Fruit fly (Drosophila melanogaster) whole organism, prepupa: ENCODE data around the gene CG15461.

Experiments used
- CG16779 ChIP-seq: fragments of 200-800 bp; sonication (Bioruptor generic); optimal IDR thresholded peaks from 3 replicates; lab custom pipeline; 2017; ENCODE audit warnings: missing biosample characterization, mild to moderate bottlenecking, missing genetic modification characterization
- CG32006 ChIP-seq: fragments of 200-800 bp; sonication (Bioruptor generic); optimal IDR thresholded peaks from 3 replicates; lab custom pipeline; 2017; ENCODE audit warnings: missing biosample characterization, mild to moderate bottlenecking, missing genetic modification characterization
- CG8632 ChIP-seq: fragments of 200-800 bp; sonication (Bioruptor generic); optimal IDR thresholded peaks from 3 replicates; lab custom pipeline; 2016; ENCODE audit warnings: missing biosample characterization, missing genetic modification characterization
- Eip93F ChIP-seq: fragments of 200-800 bp; sonication (Bioruptor generic); optimal IDR thresholded peaks from 2 replicates; lab custom pipeline; 2016; ENCODE audit warnings: missing biosample characterization, mild to moderate bottlenecking, missing genetic modification characterization
- Gug ChIP-seq: fragments of 200-800 bp; sonication (Bioruptor generic); IDR thresholded peaks from 2 replicates; pipeline ENCODE4 v1.3.6; 2022; ENCODE audit warnings: missing biosample characterization, missing genetic modification characterization
- OdsH ChIP-seq: fragments of 200-800 bp; sonication (Bioruptor generic); optimal IDR thresholded peaks from 3 replicates; lab custom pipeline; 2016; ENCODE audit warnings: missing biosample characterization, missing genetic modification characterization
- Sox14 ChIP-seq: fragments of 200-800 bp; sonication (Bioruptor generic); optimal IDR thresholded peaks from 3 replicates; lab custom pipeline; 2016; ENCODE audit warnings: missing biosample characterization, missing genetic modification characterization
- Sox15 ChIP-seq: fragments of 200-800 bp; sonication (Bioruptor generic); optimal IDR thresholded peaks from 3 replicates; lab custom pipeline; 2016; ENCODE audit warnings: missing biosample characterization, missing genetic modification characterization
- acj6 ChIP-seq: fragments of 200-800 bp; sonication (Bioruptor generic); optimal IDR thresholded peaks from 3 replicates; lab custom pipeline; 2016; ENCODE audit warnings: missing biosample characterization, missing genetic modification characterization
- fd85E ChIP-seq: fragments of 200-800 bp; sonication (Bioruptor generic); optimal IDR thresholded peaks from 3 replicates; lab custom pipeline; 2016; ENCODE audit warnings: missing biosample characterization, missing genetic modification characterization
- salr ChIP-seq, 2 experiments: fragments of 200-800 bp; sonication (Bioruptor generic); optimal IDR thresholded peaks; 3 replicates each; lab custom pipeline; 2016 to 2018; ENCODE audit warnings: missing biosample characterization in 2 of 2, missing genetic modification characterization in 2 of 2, mild to moderate bottlenecking in 1 of 2

DNA sequence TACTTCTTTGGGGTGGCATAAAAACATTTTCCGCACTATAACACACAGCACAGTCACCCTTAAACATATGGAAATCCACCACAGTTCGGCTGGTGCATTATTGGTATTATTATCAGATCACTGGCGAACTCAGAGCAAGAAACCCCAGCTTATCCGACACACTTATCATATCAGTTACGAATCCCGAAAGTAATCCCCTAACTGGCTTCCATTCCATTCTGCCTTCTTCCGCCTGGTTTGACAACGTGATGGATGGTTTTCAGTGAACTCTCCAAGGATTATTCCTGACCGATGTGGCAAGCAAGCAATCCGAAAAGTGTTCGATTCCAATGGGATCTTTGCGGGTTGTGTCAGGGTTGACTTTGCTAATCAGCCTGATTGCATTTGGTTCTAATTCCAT is 13.0 kb downstream of the CG15461 start:
- TF ChIP-seq OdsH (GFP tag; lab: Kevin White, UChicago) (no peak), Sox15 (GFP tag; lab: Kevin White, UChicago) (no peak), salr (GFP tag; optimal IDR thresholded peaks at IDR 0.05; lab: Kevin White, UChicago) (no peak), CG8632 (GFP tag; lab: Kevin White, UChicago) (no peak), Gug (GFP tag; lab: Robert Waterston, UW) (no peak), Eip93F (GFP tag; lab: Kevin White, UChicago) (no peak), CG32006 (GFP tag; lab: Kevin White, UChicago) (no peak), acj6 (GFP tag; lab: Kevin White, UChicago) (no peak), CG16779 (tag; lab: Kevin White, UChicago) (no peak), Sox14 (GFP tag; lab: Kevin White, UChicago) (no peak), fd85E (GFP tag; lab: Kevin White, UChicago) (no peak)
